Worm (Caenorhabditis elegans) whole organism, early embryonic: ENCODE measurements around the gene D1046.2.

Experiments
- B0310.2 ChIP-seq: sonication (generic microtip); optimal IDR thresholded peaks from 2 replicates; lab custom pipeline; 2016; ENCODE audit warnings: mild to moderate bottlenecking, missing genetic modification characterization, missing compliant biosample characterization
- F13C5.2 ChIP-seq: sonication (generic microtip); optimal IDR thresholded peaks from 2 replicates; lab custom pipeline; 2017; ENCODE audit warnings: mild to moderate bottlenecking, missing genetic modification characterization, inconsistent platforms, missing compliant biosample characterization
- aly-1 ChIP-seq: sonication (generic microtip); optimal IDR thresholded peaks from 2 replicates; lab custom pipeline; 2016; ENCODE audit warnings: missing genetic modification characterization, missing compliant biosample characterization
- ama-1 ChIP-seq: fragments of 150-350 bp; optimal IDR thresholded peaks from 2 replicates; lab custom pipeline; 2014
- ceh-13 ChIP-seq: fragments of 200-800 bp; sonication (Bioruptor generic); optimal IDR thresholded peaks from 2 replicates; lab custom pipeline; 2018; ENCODE audit warnings: mild to moderate bottlenecking, missing genetic modification characterization, missing compliant biosample characterization
- ceh-36 ChIP-seq: sonication (generic microtip); optimal IDR thresholded peaks from 2 replicates; lab custom pipeline; 2016; ENCODE audit warnings: missing genetic modification characterization, inconsistent platforms, missing compliant biosample characterization
- ets-7 ChIP-seq: sonication (generic microtip); optimal IDR thresholded peaks from 2 replicates; lab custom pipeline; 2016; ENCODE audit warnings: missing genotype, missing genetic modification characterization, missing compliant biosample characterization
- flt-1 ChIP-seq: fragments of 200-800 bp; sonication (Bioruptor generic); IDR thresholded peaks from 2 replicates; pipeline ENCODE4 v1.3.6; 2022; ENCODE audit warnings: missing genetic modification characterization, missing compliant biosample characterization
- hmbx-1 ChIP-seq: sonication (generic microtip); optimal IDR thresholded peaks from 2 replicates; lab custom pipeline; 2016; ENCODE audit warnings: mild to moderate bottlenecking, missing genetic modification characterization, missing compliant biosample characterization
- hmg-4 ChIP-seq: fragments of 200-800 bp; sonication (Bioruptor generic); optimal IDR thresholded peaks from 2 replicates; lab custom pipeline; 2018; ENCODE audit warnings: mild to moderate bottlenecking, missing genetic modification characterization, missing compliant biosample characterization
- hnd-1 ChIP-seq: sonication (generic microtip); optimal IDR thresholded peaks from 2 replicates; lab custom pipeline; 2016; ENCODE audit warnings: missing genetic modification characterization, missing compliant biosample characterization
- pes-1 ChIP-seq: fragments of 200-800 bp; sonication (Bioruptor generic); IDR thresholded peaks from 2 replicates; pipeline ENCODE4 v1.3.6; 2022; ENCODE audit warnings: missing genetic modification reagents, missing genetic modification characterization, missing compliant biosample characterization
- scrt-1 ChIP-seq: fragments of 200-800 bp; sonication (Bioruptor generic); IDR thresholded peaks from 2 replicates; pipeline ENCODE4 v1.3.6; 2022; ENCODE audit warnings: missing genetic modification characterization, missing compliant biosample characterization
- sea-1 ChIP-seq: fragments of 200-800 bp; sonication (Bioruptor generic); conservative IDR thresholded peaks from 2 replicates; pipeline ENCODE4 v1.3.6; 2022; ENCODE audit warnings: missing genetic modification characterization, missing compliant biosample characterization
- tbx-11 ChIP-seq: fragments of 200-800 bp; sonication (Bioruptor generic); IDR thresholded peaks from 2 replicates; pipeline ENCODE4 v1.3.6; 2022; ENCODE audit warnings: missing genetic modification characterization, missing compliant biosample characterization
- tbx-37 ChIP-seq: fragments of 200-800 bp; sonication (Bioruptor generic); conservative IDR thresholded peaks from 2 replicates; pipeline ENCODE4 v1.3.6; 2022; ENCODE audit warnings: missing genetic modification reagents, missing genetic modification characterization, missing compliant biosample characterization
- tra-4 ChIP-seq: sonication (generic microtip); optimal IDR thresholded peaks from 2 replicates; lab custom pipeline; 2017; ENCODE audit warnings: missing genetic modification characterization, missing compliant biosample characterization

Gene D1046.2

ce11 chrIV:8925990-8926389, at the start of gene D1046.2, which contains the start of gene cfim-2:
TSS of gene D1046.2 (minus strand) at chrIV:8926067.
TSS of gene cfim-2 (plus strand) at chrIV:8926324.
- no peak for TF ChIP-seq flt-1 (GFP tag; lab: Robert Waterston, UW)
- no peak for TF ChIP-seq tbx-11 (GFP tag; lab: Robert Waterston, UW)
- no peak for TF ChIP-seq hmg-4 (GFP tag; lab: Kevin White, UChicago)
- no peak for TF ChIP-seq aly-1
- no peak for TF ChIP-seq tra-4 (tag; lab: Kevin White, UChicago)
- TF ChIP-seq sea-1 = no peak
- TF ChIP-seq hnd-1 = no peak
- no peak for TF ChIP-seq ets-7 (tag; lab: Kevin White, UChicago)
- no peak for TF ChIP-seq ceh-36 (tag; lab: Kevin White, UChicago)
- TF ChIP-seq ceh-13 (GFP tag; lab: Kevin White, UChicago) = no peak
- no peak for TF ChIP-seq scrt-1 (GFP tag; lab: Robert Waterston, UW)
- TF ChIP-seq B0310.2 = no peak

DNA sequence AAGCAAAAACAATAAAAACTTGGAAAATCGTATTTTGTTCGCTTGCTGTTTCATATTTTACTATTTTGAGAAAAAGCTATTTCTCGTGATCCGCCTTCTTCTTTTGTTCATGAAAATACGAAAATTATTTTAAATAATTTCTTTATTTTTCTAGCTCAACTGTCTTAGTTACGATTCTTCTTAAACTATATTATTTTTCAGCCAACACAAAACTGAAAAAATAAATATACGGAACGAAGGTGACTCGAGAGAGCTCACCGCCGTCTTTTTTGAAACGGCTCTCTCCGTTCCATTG, 49.4 kb upstream of the D1046.2 start, which contains the start of gene pdzd-8:
pdzd-8 (plus strand) TSS at position 196 of the 295 bp plus-strand sequence.
- TF ChIP-seq tbx-37 (GFP tag; lab: Robert Waterston, UW) (no peak), hmbx-1 (tag; lab: Kevin White, UChicago) (no peak), flt-1 (GFP tag; lab: Robert Waterston, UW) (no peak), hnd-1 (no peak), tra-4 (tag; lab: Kevin White, UChicago) (no peak), ceh-36 (tag; lab: Kevin White, UChicago) (no peak), aly-1 (no peak), ets-7 (tag; lab: Kevin White, UChicago) (no peak), ama-1 (lab: Kevin White, UChicago) (no peak), ceh-13 (GFP tag; lab: Kevin White, UChicago) (no peak), pes-1 (no peak), scrt-1 (GFP tag; lab: Robert Waterston, UW) (no peak), B0310.2 (no peak), tbx-11 (GFP tag; lab: Robert Waterston, UW) (no peak), F13C5.2 (tag; lab: Kevin White, UChicago) (no peak), sea-1 (no peak), hmg-4 (GFP tag; lab: Kevin White, UChicago) (no peak)

DNA sequence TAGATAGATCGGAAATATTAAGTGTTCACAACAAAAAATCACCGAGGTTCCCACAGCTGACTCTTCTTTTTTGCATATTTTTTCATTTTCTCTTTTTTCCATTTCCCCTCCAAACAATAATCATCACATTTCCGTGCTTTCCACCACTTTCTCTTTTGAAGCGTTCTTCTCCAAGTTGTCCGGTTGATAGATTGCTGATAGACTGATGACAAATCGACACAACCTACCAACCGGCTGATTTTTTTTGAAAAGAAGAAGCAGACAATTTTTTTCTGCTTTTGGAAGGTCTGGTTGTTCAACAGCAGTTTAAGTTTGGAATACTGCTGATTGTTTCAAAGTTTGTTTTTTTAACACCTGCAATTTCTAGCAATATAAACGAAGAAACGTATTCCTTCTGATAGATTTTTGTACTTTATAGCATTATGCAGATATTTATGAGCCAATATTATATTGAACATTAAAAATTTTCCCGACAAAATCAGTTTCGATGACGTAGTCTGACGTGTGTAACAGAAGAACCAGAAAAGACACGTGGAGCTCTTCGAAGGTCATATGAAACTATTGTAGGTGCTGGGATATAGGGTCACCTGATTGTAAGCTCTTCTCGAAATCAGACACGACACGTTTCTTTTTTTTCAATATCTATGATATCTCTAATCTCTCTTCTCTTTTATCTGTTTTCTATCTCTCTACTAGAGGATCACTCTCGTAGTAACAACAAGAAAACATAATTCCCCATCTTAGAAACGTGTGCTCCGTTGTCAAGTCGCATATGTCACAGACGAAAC, 48.9 kb upstream of the D1046.2 start:
- TF ChIP-seq ama-1 (lab: Kevin White, UChicago) (no peak), ets-7 (tag; lab: Kevin White, UChicago) (no peak), hmg-4 (GFP tag; lab: Kevin White, UChicago) (no peak), tbx-37 (GFP tag; lab: Robert Waterston, UW) (no peak), hmbx-1 (tag; lab: Kevin White, UChicago) (no peak), sea-1 (no peak), scrt-1 (GFP tag; lab: Robert Waterston, UW) (no peak), tbx-11 (GFP tag; lab: Robert Waterston, UW) (no peak), flt-1 (GFP tag; lab: Robert Waterston, UW) (no peak), aly-1 (no peak), ceh-13 (GFP tag; lab: Kevin White, UChicago) (no peak), pes-1 (no peak), hnd-1 (no peak), ceh-36 (tag; lab: Kevin White, UChicago) (no peak)

ce11 chrIV:8973249-8973958, 47.5 kb upstream of the D1046.2 start, which contains the start of gene C53B4.3:
TSS of gene C53B4.3 (minus strand) at chrIV:8973712.
- TF ChIP-seq ets-7 (tag; lab: Kevin White, UChicago) = no peak
- peak; percentile 75 for TF ChIP-seq tbx-37 (GFP tag; lab: Robert Waterston, UW)
- 0 out of 2 replicates have a peak, but pooled peaks have one; percentile 69 for TF ChIP-seq pes-1

DNA sequence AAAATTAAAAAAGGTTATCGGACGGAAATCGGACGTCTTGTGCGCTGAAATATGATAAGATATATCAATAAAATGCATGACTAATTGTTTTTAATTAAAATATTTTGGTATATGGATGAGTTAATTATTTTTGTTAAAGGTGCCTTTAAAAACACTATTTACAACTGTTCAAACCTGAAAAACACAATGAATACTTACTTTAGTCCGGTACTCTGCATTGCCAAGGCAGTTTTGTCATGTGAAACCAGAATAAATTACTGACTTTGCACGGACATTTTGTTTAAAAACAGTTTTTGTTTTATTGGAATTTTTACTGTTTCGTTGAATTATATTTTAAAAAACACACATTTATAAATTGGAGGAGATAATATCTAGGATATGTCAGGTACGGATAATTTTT, 42.1 kb upstream of the D1046.2 start, which contains the start of gene suex-2:
suex-2 (plus strand) TSS at position 301 of the 400 bp plus-strand sequence.
- TF ChIP-seq B0310.2 = no peak
- no peak for TF ChIP-seq sea-1
- TF ChIP-seq hnd-1 = no peak
- TF ChIP-seq tra-4 (tag; lab: Kevin White, UChicago) = no peak
- no peak for TF ChIP-seq aly-1
- no peak for TF ChIP-seq tbx-11 (GFP tag; lab: Robert Waterston, UW)
- no peak for TF ChIP-seq ama-1 (lab: Kevin White, UChicago)
- TF ChIP-seq pes-1 = no peak
- TF ChIP-seq ceh-13 (GFP tag; lab: Kevin White, UChicago) = no peak
- no peak for TF ChIP-seq hmbx-1 (tag; lab: Kevin White, UChicago)
- no peak for TF ChIP-seq tbx-37 (GFP tag; lab: Robert Waterston, UW)
- no peak for TF ChIP-seq hmg-4 (GFP tag; lab: Kevin White, UChicago)
- TF ChIP-seq F13C5.2 (tag; lab: Kevin White, UChicago) = no peak

- TF ChIP-seq ets-7 (tag; lab: Kevin White, UChicago) (no peak), sea-1 (no peak), pes-1 (no peak), ceh-13 (GFP tag; lab: Kevin White, UChicago) (no peak), aly-1 (no peak), F13C5.2 (tag; lab: Kevin White, UChicago) (no peak), tra-4 (tag; lab: Kevin White, UChicago) (no peak), flt-1 (GFP tag; lab: Robert Waterston, UW) (no peak)
These were observed 40.0 kb upstream of the D1046.2 start, which contains the start of gene C53B4.2 for ce11 chrIV:8965883-8966282. TSS of gene C53B4.2 (plus strand) at chrIV:8966183.

- TF ChIP-seq scrt-1 (GFP tag; lab: Robert Waterston, UW) (peak; percentile 86), tbx-37 (GFP tag; lab: Robert Waterston, UW) (peak; percentile 78), sea-1 (peak; percentile 84), pes-1 (peak; percentile 92), flt-1 (GFP tag; lab: Robert Waterston, UW) (peak; percentile 87), tbx-11 (GFP tag; lab: Robert Waterston, UW) (peak; percentile 82)
These were observed 38.2 kb upstream of the D1046.2 start for ce11 chrIV:8964042-8964441.
